Fruit fly (Drosophila melanogaster) whole organism, embryonic: ENCODE results near the gene Glut4EF.

Experiments used
- Ada2b ChIP-seq: fragments of 200-800 bp; sonication (Bioruptor generic); IDR thresholded peaks from 2 replicates; pipeline ENCODE4 v1.3.6; 2022; ENCODE audit warnings: missing biosample characterization, missing genetic modification characterization
- Asciz ChIP-seq: fragments of 200-800 bp; sonication (Bioruptor generic); optimal IDR thresholded peaks from 2 replicates; lab custom pipeline; 2017; ENCODE audit warnings: missing biosample characterization, mild to moderate bottlenecking, missing genetic modification characterization, missing genetic modification reagents
- Atf-2 ChIP-seq: fragments of 200-800 bp; sonication (Bioruptor generic); optimal IDR thresholded peaks from 2 replicates; lab custom pipeline; 2016; ENCODE audit warnings: missing biosample characterization, missing genetic modification characterization
- BEAF-32 ChIP-seq: fragments of 200-800 bp; sonication (Bioruptor generic); optimal IDR thresholded peaks from 3 replicates; lab custom pipeline; 2017; ENCODE audit warnings: missing biosample characterization, missing genetic modification characterization, mild to moderate bottlenecking, moderate library complexity, missing genetic modification reagents
- Blimp-1 ChIP-seq: fragments of 200-800 bp; sonication (Bioruptor generic); optimal IDR thresholded peaks from 3 replicates; lab custom pipeline; 2018; ENCODE audit warnings: missing biosample characterization, missing genetic modification characterization, mild to moderate bottlenecking, moderate library complexity, missing genetic modification reagents
- BtbVII ChIP-seq: fragments of 200-800 bp; sonication (Bioruptor generic); optimal IDR thresholded peaks from 3 replicates; lab custom pipeline; 2017; ENCODE audit warnings: missing biosample characterization, mild to moderate bottlenecking, missing genetic modification characterization
- CG12155 ChIP-seq: fragments of 200-800 bp; sonication (Bioruptor generic); optimal IDR thresholded peaks from 3 replicates; lab custom pipeline; 2016; ENCODE audit warnings: missing biosample characterization, missing genetic modification characterization
- CG12236 ChIP-seq: fragments of 200-800 bp; sonication (Bioruptor generic); optimal IDR thresholded peaks from 2 replicates; lab custom pipeline; 2016; ENCODE audit warnings: missing biosample characterization, missing genetic modification characterization
- CG13424 ChIP-seq: fragments of 200-800 bp; sonication (Bioruptor generic); optimal IDR thresholded peaks from 2 replicates; lab custom pipeline; 2019; ENCODE audit warnings: missing biosample characterization, mild to moderate bottlenecking, missing genetic modification characterization, moderate library complexity
- CG14860 ChIP-seq: fragments of 200-800 bp; sonication (Bioruptor generic); IDR thresholded peaks from 3 replicates; pipeline ENCODE4 v1.3.6; 2022; ENCODE audit warnings: missing biosample characterization, missing genetic modification characterization; ENCODE audit not compliant: partially characterized antibody
- CG15514 ChIP-seq: fragments of 200-800 bp; sonication (Bioruptor generic); optimal IDR thresholded peaks from 3 replicates; lab custom pipeline; 2017; ENCODE audit warnings: missing biosample characterization, missing genetic modification characterization, mild to moderate bottlenecking, moderate library complexity, missing genetic modification reagents
- CG15601 ChIP-seq: fragments of 200-800 bp; sonication (Bioruptor generic); optimal IDR thresholded peaks from 3 replicates; lab custom pipeline; 2019; ENCODE audit warnings: missing biosample characterization, mild to moderate bottlenecking, missing genetic modification characterization, moderate library complexity
- CG16815 ChIP-seq: fragments of 200-800 bp; sonication (Bioruptor generic); optimal IDR thresholded peaks from 3 replicates; lab custom pipeline; 2017; ENCODE audit warnings: missing biosample characterization, mild to moderate bottlenecking, missing genetic modification characterization
- CG1832 ChIP-seq: fragments of 200-800 bp; sonication (Bioruptor generic); optimal IDR thresholded peaks from 2 replicates; lab custom pipeline; 2017; ENCODE audit warnings: missing biosample characterization, mild to moderate bottlenecking, missing genetic modification characterization, inconsistent platforms
- CG2875 ChIP-seq: fragments of 200-800 bp; sonication (Bioruptor generic); optimal IDR thresholded peaks from 2 replicates; lab custom pipeline; 2017; ENCODE audit warnings: missing biosample characterization, mild to moderate bottlenecking, missing genetic modification characterization, missing genetic modification reagents
- CG30020 ChIP-seq: fragments of 200-800 bp; optimal IDR thresholded peaks from 2 replicates; lab custom pipeline; 2019; ENCODE audit warnings: missing biosample characterization, mild to moderate bottlenecking, missing genetic modification characterization, moderate library complexity
- CG31365 ChIP-seq: fragments of 200-800 bp; sonication (Bioruptor generic); optimal IDR thresholded peaks from 2 replicates; lab custom pipeline; 2018; ENCODE audit warnings: missing biosample characterization, mild to moderate bottlenecking, missing genetic modification characterization
- CG33557 ChIP-seq: fragments of 200-800 bp; sonication (Bioruptor generic); optimal IDR thresholded peaks from 2 replicates; lab custom pipeline; 2019; ENCODE audit warnings: missing biosample characterization, mild to moderate bottlenecking, missing genetic modification characterization, moderate library complexity
- CG4854 ChIP-seq: fragments of 200-800 bp; sonication (Bioruptor generic); optimal IDR thresholded peaks from 2 replicates; lab custom pipeline; 2016; ENCODE audit warnings: missing biosample characterization, missing genetic modification characterization, inconsistent platforms
- CG8359 ChIP-seq: fragments of 200-800 bp; sonication (Bioruptor generic); optimal IDR thresholded peaks from 2 replicates; lab custom pipeline; 2017; ENCODE audit warnings: missing biosample characterization, mild to moderate bottlenecking, missing genetic modification characterization, borderline replicate concordance
- CG8765 ChIP-seq: fragments of 200-800 bp; sonication (Bioruptor generic); IDR thresholded peaks from 2 replicates; pipeline ENCODE4 v1.3.6; 2022; ENCODE audit warnings: missing biosample characterization, missing genetic modification characterization
- CG9876 ChIP-seq: fragments of 200-800 bp; sonication (Bioruptor generic); optimal IDR thresholded peaks from 2 replicates; lab custom pipeline; 2016; ENCODE audit warnings: missing biosample characterization, missing genetic modification characterization
- D19B ChIP-seq: fragments of 200-800 bp; sonication (Bioruptor generic); optimal IDR thresholded peaks from 2 replicates; lab custom pipeline; 2017; ENCODE audit warnings: missing biosample characterization, mild to moderate bottlenecking, missing genetic modification characterization
- Kr ChIP-seq: fragments of 200-800 bp; sonication (Bioruptor generic); optimal IDR thresholded peaks from 2 replicates; lab custom pipeline; 2017; ENCODE audit warnings: missing biosample characterization, mild to moderate bottlenecking, missing genetic modification characterization
- MESR4 ChIP-seq: fragments of 200-800 bp; sonication (Bioruptor generic); optimal IDR thresholded peaks from 2 replicates; lab custom pipeline; 2018; ENCODE audit warnings: missing biosample characterization, mild to moderate bottlenecking, missing genetic modification characterization, moderate library complexity
- Mad ChIP-seq: fragments of 200-800 bp; sonication (Bioruptor generic); optimal IDR thresholded peaks from 2 replicates; lab custom pipeline; 2016; ENCODE audit warnings: missing biosample characterization, missing genetic modification characterization
- Med ChIP-seq: fragments of 200-800 bp; sonication (Bioruptor generic); peaks from one replicate; lab custom pipeline; 2016; ENCODE audit warnings: missing biosample characterization, missing genetic modification characterization, mild to moderate bottlenecking, inconsistent platforms, moderate library complexity
- Myb ChIP-seq: fragments of 200-800 bp; sonication (Bioruptor generic); optimal IDR thresholded peaks from 2 replicates; lab custom pipeline; 2016; ENCODE audit warnings: missing biosample characterization, missing genetic modification characterization
- NK7.1 ChIP-seq: fragments of 200-800 bp; sonication (Bioruptor generic); optimal IDR thresholded peaks from 3 replicates; lab custom pipeline; 2016; ENCODE audit warnings: missing biosample characterization, missing genetic modification characterization
- Neu2 ChIP-seq: fragments of 200-800 bp; sonication (Bioruptor generic); optimal IDR thresholded peaks from 3 replicates; lab custom pipeline; 2016; ENCODE audit warnings: missing biosample characterization, missing genetic modification characterization, borderline replicate concordance
- Oli ChIP-seq: fragments of 200-800 bp; sonication (Bioruptor generic); optimal IDR thresholded peaks from 2 replicates; lab custom pipeline; 2018; ENCODE audit warnings: missing biosample characterization, mild to moderate bottlenecking, missing genetic modification characterization, moderate library complexity
- PHDP ChIP-seq: fragments of 200-800 bp; sonication (Bioruptor generic); optimal IDR thresholded peaks from 3 replicates; lab custom pipeline; 2018; ENCODE audit warnings: missing biosample characterization, mild to moderate bottlenecking, missing genetic modification characterization, moderate library complexity
- abd-A ChIP-seq: fragments of 200-800 bp; sonication (Bioruptor generic); optimal IDR thresholded peaks from 3 replicates; lab custom pipeline; 2019; ENCODE audit warnings: missing biosample characterization, mild to moderate bottlenecking, missing genetic modification characterization, moderate library complexity
- al ChIP-seq: fragments of 200-800 bp; sonication (Bioruptor generic); IDR thresholded peaks from 2 replicates; pipeline ENCODE4 v1.3.6; 2022; ENCODE audit warnings: missing biosample characterization, missing genetic modification characterization
- amos ChIP-seq: fragments of 200-800 bp; sonication (Bioruptor generic); IDR thresholded peaks from 2 replicates; pipeline ENCODE4 v1.3.6; 2022; ENCODE audit warnings: missing biosample characterization, missing genetic modification characterization; ENCODE audit not compliant: partially characterized antibody
- bab2 ChIP-seq: fragments of 200-800 bp; sonication (Bioruptor generic); optimal IDR thresholded peaks from 2 replicates; lab custom pipeline; 2016; ENCODE audit warnings: missing biosample characterization, missing genetic modification characterization
- br ChIP-seq: fragments of >200 bp; optimal IDR thresholded peaks from 2 replicates; lab custom pipeline; 2017
- dmrt11E ChIP-seq: fragments of 200-800 bp; sonication (Bioruptor generic); optimal IDR thresholded peaks from 3 replicates; lab custom pipeline; 2018; ENCODE audit warnings: missing biosample characterization, mild to moderate bottlenecking, missing genetic modification characterization, moderate library complexity
- gce ChIP-seq: fragments of 200-800 bp; sonication (Bioruptor generic); IDR thresholded peaks from 3 replicates; pipeline ENCODE4 v1.3.6; 2022; ENCODE audit warnings: missing biosample characterization, missing genetic modification characterization
- hb ChIP-seq: fragments of 200-800 bp; sonication (Bioruptor generic); IDR thresholded peaks from 3 replicates; pipeline ENCODE4 v1.3.6; 2022; ENCODE audit warnings: missing biosample characterization, missing genetic modification characterization; ENCODE audit not compliant: partially characterized antibody
- her ChIP-seq: fragments of 200-800 bp; sonication (Bioruptor generic); optimal IDR thresholded peaks from 2 replicates; lab custom pipeline; 2016; ENCODE audit warnings: missing biosample characterization, missing genetic modification characterization
- hth ChIP-seq: fragments of >200 bp; optimal IDR thresholded peaks from 2 replicates; lab custom pipeline; 2017; ENCODE audit warnings: inconsistent platforms
- klu ChIP-seq: fragments of 200-800 bp; sonication (Bioruptor generic); IDR thresholded peaks from 2 replicates; pipeline ENCODE4 v1.3.6; 2022; ENCODE audit warnings: missing biosample characterization, missing genetic modification characterization
- lab ChIP-seq: fragments of 200-800 bp; sonication (Bioruptor generic); optimal IDR thresholded peaks from 3 replicates; lab custom pipeline; 2017; ENCODE audit warnings: missing biosample characterization, missing genetic modification characterization, mild to moderate bottlenecking, moderate library complexity, missing genetic modification reagents
- nerfin-2 ChIP-seq: fragments of 200-800 bp; sonication (Bioruptor generic); IDR thresholded peaks from 2 replicates; pipeline ENCODE4 v1.3.6; 2022; ENCODE audit warnings: missing biosample characterization, missing genetic modification characterization; ENCODE audit not compliant: partially characterized antibody
- nmo ChIP-seq: fragments of 200-800 bp; sonication (Bioruptor generic); optimal IDR thresholded peaks from 2 replicates; lab custom pipeline; 2018; ENCODE audit warnings: missing biosample characterization, mild to moderate bottlenecking, missing genetic modification characterization, moderate library complexity
- phol ChIP-seq: fragments of 200-800 bp; sonication (Bioruptor generic); optimal IDR thresholded peaks from 3 replicates; lab custom pipeline; 2018; ENCODE audit warnings: missing biosample characterization, mild to moderate bottlenecking, missing genetic modification characterization, moderate library complexity
- pnt ChIP-seq: fragments of 200-800 bp; sonication (Bioruptor generic); optimal IDR thresholded peaks from 3 replicates; lab custom pipeline; 2016; ENCODE audit warnings: missing biosample characterization, missing genetic modification characterization
- pum ChIP-seq: fragments of 200-800 bp; sonication (Bioruptor generic); optimal IDR thresholded peaks from 2 replicates; lab custom pipeline; 2016; ENCODE audit warnings: missing biosample characterization, missing genetic modification characterization
- ttk ChIP-seq: fragments of 200-800 bp; sonication (Bioruptor generic); IDR thresholded peaks from 2 replicates; pipeline ENCODE4 v2.1.2; 2022; ENCODE audit warnings: missing biosample characterization, missing genetic modification characterization
- vnd ChIP-seq: fragments of 200-800 bp; sonication (Bioruptor generic); IDR thresholded peaks from 3 replicates; pipeline ENCODE4 v1.3.6; 2022; ENCODE audit warnings: missing biosample characterization, missing genetic modification characterization; ENCODE audit not compliant: partially characterized antibody

The Glut4EF gene

DNA sequence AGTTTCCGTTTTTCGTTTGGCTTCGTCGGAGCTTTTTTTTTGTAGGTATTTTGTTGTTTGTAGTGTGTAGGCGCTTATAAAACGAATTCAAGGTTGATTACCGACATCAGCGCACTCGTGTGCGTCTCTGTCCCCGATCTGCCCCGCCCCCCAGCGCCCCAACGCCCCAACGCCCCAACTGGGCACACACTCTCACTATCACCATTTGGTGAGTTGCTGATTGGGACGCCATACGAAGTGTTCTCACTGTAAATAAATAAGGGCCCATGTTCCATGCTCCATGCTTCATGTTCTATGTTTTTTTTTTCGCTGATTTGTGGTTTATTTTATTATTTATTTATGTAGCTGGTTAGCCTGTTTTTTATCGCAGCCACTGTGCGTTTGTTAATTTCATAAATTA is 17.0 kb downstream of the Glut4EF start (continued):
- TF ChIP-seq nmo (no peak), pnt (GFP tag; lab: Kevin White, UChicago) (no peak), CG8359 (no peak), CG2875 (GFP tag; lab: Kevin White, UChicago) (no peak), vnd (GFP tag; lab: Robert Waterston, UW) (no peak), CG33557 (GFP tag; lab: Kevin White, UChicago) (no peak), CG14860 (GFP tag; lab: Robert Waterston, UW) (no peak), Asciz (GFP tag; lab: Kevin White, UChicago) (no peak), nerfin-2 (no peak), Atf-2 (no peak), CG12236 (no peak), lab (GFP tag; lab: Kevin White, UChicago) (peak; percentile 57), al (GFP tag; lab: Robert Waterston, UW) (no peak), her (GFP tag; lab: Kevin White, UChicago) (no peak), Mad (GFP tag; lab: Kevin White, UChicago) (no peak), Blimp-1 (GFP tag; lab: Kevin White, UChicago) (no peak), amos (GFP tag; lab: Robert Waterston, UW) (no peak), CG9876 (GFP tag; lab: Kevin White, UChicago) (no peak), MESR4 (no peak), CG16815 (GFP tag; lab: Kevin White, UChicago) (no peak), Med (GFP tag; lab: Kevin White, UChicago) (peak; percentile 74), D19B (peak; percentile 7), hb (GFP tag; lab: Robert Waterston, UW) (no peak), klu (GFP tag; lab: Robert Waterston, UW) (no peak), CG4854 (GFP tag; lab: Kevin White, UChicago) (no peak), BtbVII (peak; percentile 26), bab2 (GFP tag; lab: Kevin White, UChicago) (no peak), PHDP (tag; lab: Kevin White, UChicago) (no peak), CG13424 (tag; lab: Kevin White, UChicago) (no peak), CG31365 (tag; lab: Kevin White, UChicago) (no peak), CG8765 (no peak), dmrt11E (tag; lab: Kevin White, UChicago) (no peak), hth (no peak), BEAF-32 (GFP tag; lab: Kevin White, UChicago) (no peak), Kr (GFP tag; lab: Kevin White, UChicago) (no peak), abd-A (tag; lab: Kevin White, UChicago) (peak; percentile 47), Oli (no peak), Neu2 (no peak), br (no peak), CG12155 (GFP tag; lab: Kevin White, UChicago) (no peak), ttk (no peak), pum (GFP tag; lab: Kevin White, UChicago) (no peak), Ada2b (no peak), gce (no peak), Myb (no peak), CG15601 (no peak), CG1832 (GFP tag; lab: Kevin White, UChicago) (no peak), CG30020 (tag; lab: Kevin White, UChicago) (no peak), NK7.1 (no peak), CG15514 (GFP tag; lab: Kevin White, UChicago) (peak; percentile 40), phol (tag; lab: Kevin White, UChicago) (no peak)
